Worm (Caenorhabditis elegans): Measurements from ENCODE around the gene str-182.

- TF ChIP-seq pha-4 (tag; optimal IDR thresholded peaks at IDR 0.05) (no peak), nfya-1 (tag; optimal IDR thresholded peaks at IDR 0.05) (no peak), pqm-1 (tag; optimal IDR thresholded peaks at IDR 0.05) (no peak)
These were observed 48.1 kb upstream of the str-182 start, which contains the start of gene lys-2 for ce11 chrV:10281374-10281773.

Data from whole organism, late embryonic.